Worm (Caenorhabditis elegans) whole organism, early embryonic: ENCODE measurements around the gene clec-168.

Experiments used
- ama-1 ChIP-seq: fragments of 150-350 bp; optimal IDR thresholded peaks from 2 replicates; lab custom pipeline; 2014
- ceh-13 ChIP-seq: fragments of 200-800 bp; sonication (Bioruptor generic); optimal IDR thresholded peaks from 2 replicates; lab custom pipeline; 2018; ENCODE audit warnings: mild to moderate bottlenecking, missing genetic modification characterization, missing compliant biosample characterization
- flt-1 ChIP-seq: fragments of 200-800 bp; sonication (Bioruptor generic); IDR thresholded peaks from 2 replicates; pipeline ENCODE4 v1.3.6; 2022; ENCODE audit warnings: missing genetic modification characterization, missing compliant biosample characterization
- hmg-4 ChIP-seq: fragments of 200-800 bp; sonication (Bioruptor generic); optimal IDR thresholded peaks from 2 replicates; lab custom pipeline; 2018; ENCODE audit warnings: mild to moderate bottlenecking, missing genetic modification characterization, missing compliant biosample characterization
- hnd-1 ChIP-seq: sonication (generic microtip); optimal IDR thresholded peaks from 2 replicates; lab custom pipeline; 2016; ENCODE audit warnings: missing genetic modification characterization, missing compliant biosample characterization
- scrt-1 ChIP-seq: fragments of 200-800 bp; sonication (Bioruptor generic); IDR thresholded peaks from 2 replicates; pipeline ENCODE4 v1.3.6; 2022; ENCODE audit warnings: missing genetic modification characterization, missing compliant biosample characterization
- sea-1 ChIP-seq: fragments of 200-800 bp; sonication (Bioruptor generic); conservative IDR thresholded peaks from 2 replicates; pipeline ENCODE4 v1.3.6; 2022; ENCODE audit warnings: missing genetic modification characterization, missing compliant biosample characterization
- tbx-11 ChIP-seq: fragments of 200-800 bp; sonication (Bioruptor generic); IDR thresholded peaks from 2 replicates; pipeline ENCODE4 v1.3.6; 2022; ENCODE audit warnings: missing genetic modification characterization, missing compliant biosample characterization
- tbx-37 ChIP-seq: fragments of 200-800 bp; sonication (Bioruptor generic); conservative IDR thresholded peaks from 2 replicates; pipeline ENCODE4 v1.3.6; 2022; ENCODE audit warnings: missing genetic modification reagents, missing genetic modification characterization, missing compliant biosample characterization
- tra-4 ChIP-seq: sonication (generic microtip); optimal IDR thresholded peaks from 2 replicates; lab custom pipeline; 2017; ENCODE audit warnings: missing genetic modification characterization, missing compliant biosample characterization

DNA sequence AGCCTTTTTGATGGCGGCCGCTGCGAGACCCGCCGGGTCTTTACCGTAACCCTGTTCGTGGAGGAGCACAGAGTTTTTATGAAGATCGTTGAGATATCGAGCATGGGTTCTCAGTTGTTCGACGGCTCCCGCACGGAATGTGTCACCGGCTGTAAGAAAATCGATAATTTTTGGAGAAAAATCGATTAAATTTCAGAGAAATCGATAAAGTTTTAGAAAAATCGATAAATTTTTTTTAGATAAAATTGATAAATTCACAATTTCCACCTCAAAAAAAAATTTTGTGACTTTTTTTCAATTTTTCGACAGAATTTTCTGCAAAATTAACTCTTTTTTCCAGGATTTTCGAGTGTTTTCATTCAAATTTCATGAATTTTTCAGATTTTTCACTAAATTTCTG, 22.0 kb upstream of the clec-168 start:
- TF ChIP-seq hnd-1 (tag; lab: Kevin White, UChicago) (no peak), ama-1 (lab: Kevin White, UChicago) (no peak), sea-1 (GFP tag; lab: Robert Waterston, UW) (no peak), scrt-1 (no peak), hmg-4 (no peak), flt-1 (no peak), tra-4 (tag; lab: Kevin White, UChicago) (no peak), tbx-11 (GFP tag; lab: Robert Waterston, UW) (no peak), tbx-37 (GFP tag; lab: Robert Waterston, UW) (no peak), ceh-13 (GFP tag; lab: Kevin White, UChicago) (no peak)
